ENCODE assay signal across 4 fruit fly cellular contexts in the genomic region with DNA sequence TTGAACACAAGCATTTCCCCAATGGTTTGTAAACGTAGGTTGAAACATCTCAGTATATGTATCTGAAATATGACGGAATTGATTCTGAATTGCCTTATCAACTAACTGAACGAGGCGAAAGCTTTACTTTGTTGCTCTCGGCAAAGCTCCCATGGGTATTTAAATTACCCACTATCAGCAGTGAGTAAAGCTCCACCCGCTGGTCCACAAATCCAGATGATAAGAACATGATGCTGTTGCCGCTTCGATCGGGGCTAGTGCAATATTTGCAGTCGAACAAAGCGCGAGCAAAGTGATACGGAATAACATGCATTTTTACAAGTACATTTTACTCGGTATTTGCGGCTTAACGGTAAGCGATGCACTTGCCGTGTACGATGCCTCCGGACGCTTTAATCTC.
TF ChIP-seq lines count a peak whose summit lies in the region.

A gene (plus strand): TSS at position 256 of the 400 bp plus-strand sequence.

- TF ChIP-seq CTCF in whole organism, embryonic (GFP tag; optimal IDR thresholded peaks at IDR 0.05; lab: Kevin White, UChicago), result no peak

TF ChIP-seq in whole organism, adult, 20 proteins besides CTCF, POLR2A, EP300 and RAD21:
- TF ChIP-seq cic (GFP tag; optimal IDR thresholded peaks at IDR 0.05; lab: Kevin White, UChicago) (peak; percentile 85), toe (GFP tag; optimal IDR thresholded peaks at IDR 0.05; lab: Kevin White, UChicago) (no peak), CG1620 (GFP tag; optimal IDR thresholded peaks at IDR 0.05; lab: Kevin White, UChicago) (no peak), Clk (GFP tag; optimal IDR thresholded peaks at IDR 0.05; lab: Kevin White, UChicago) (no peak), bab1 (GFP tag; optimal IDR thresholded peaks at IDR 0.05; lab: Kevin White, UChicago) (no peak), Mnt (GFP tag; optimal IDR thresholded peaks at IDR 0.05; lab: Kevin White, UChicago) (no peak), CG11617 (GFP tag; optimal IDR thresholded peaks at IDR 0.05; lab: Kevin White, UChicago) (no peak), kay (GFP tag; lab: Kevin White, UChicago; ENCODE audit: borderline replicate concordance) (no peak), CG33017 (tag; optimal IDR thresholded peaks at IDR 0.05; lab: Kevin White, UChicago) (no peak), CG7101 (tag; optimal IDR thresholded peaks at IDR 0.05; lab: Kevin White, UChicago) (no peak), CG7045 (GFP tag; optimal IDR thresholded peaks at IDR 0.05; lab: Kevin White, UChicago) (no peak), CG12768 (GFP tag; optimal IDR thresholded peaks at IDR 0.05; lab: Kevin White, UChicago) (no peak), pad (GFP tag; optimal IDR thresholded peaks at IDR 0.05; lab: Kevin White, UChicago) (peak; percentile 4)

TF ChIP-seq in whole organism, embryonic, 481 proteins besides CTCF, POLR2A, EP300 and RAD21:
- TF ChIP-seq CG31388 (GFP tag; optimal IDR thresholded peaks at IDR 0.05; lab: Kevin White, UChicago), result no peak
- TF ChIP-seq CG34376 (GFP tag; optimal IDR thresholded peaks at IDR 0.05; lab: Kevin White, UChicago), result peak; percentile 11
- no peak for TF ChIP-seq CG16863 (GFP tag; optimal IDR thresholded peaks at IDR 0.05; lab: Kevin White, UChicago)
- no peak for TF ChIP-seq BEAF-32 (GFP tag; optimal IDR thresholded peaks at IDR 0.05; lab: Kevin White, UChicago)
- no peak for TF ChIP-seq Stat92E (GFP tag; optimal IDR thresholded peaks at IDR 0.05; lab: Kevin White, UChicago)
- TF ChIP-seq sna (GFP tag; IDR thresholded peaks at IDR 0.05; lab: Robert Waterston, UW; ENCODE audit: partially characterized antibody), result no peak
- no peak for TF ChIP-seq hkb (optimal IDR thresholded peaks at IDR 0.05; lab: Kevin White, UChicago)
- TF ChIP-seq hkb (GFP tag; IDR thresholded peaks at IDR 0.05; lab: Robert Waterston, UW), result no peak
- TF ChIP-seq ATbp (GFP tag; optimal IDR thresholded peaks at IDR 0.05; lab: Kevin White, UChicago), result peak; percentile 3
- TF ChIP-seq CG14050 (GFP tag; IDR thresholded peaks at IDR 0.05; lab: Robert Waterston, UW), result no peak
- no peak for TF ChIP-seq CG18476 (GFP tag; optimal IDR thresholded peaks at IDR 0.05; lab: Kevin White, UChicago)
- TF ChIP-seq CG7372 (GFP tag; IDR thresholded peaks at IDR 0.05; lab: Robert Waterston, UW), result no peak
- TF ChIP-seq Side (GFP tag; optimal IDR thresholded peaks at IDR 0.05; lab: Kevin White, UChicago), result no peak
- TF ChIP-seq CG2202 (tag; optimal IDR thresholded peaks at IDR 0.05; lab: Kevin White, UChicago), result no peak
- no peak for TF ChIP-seq maf-S (GFP tag; optimal IDR thresholded peaks at IDR 0.05; lab: Kevin White, UChicago)
- TF ChIP-seq gfzf (GFP tag; optimal IDR thresholded peaks at IDR 0.05; lab: Kevin White, UChicago), result no peak
- no peak for TF ChIP-seq CG4404 (GFP tag; IDR thresholded peaks at IDR 0.05; lab: Robert Waterston, UW)
- TF ChIP-seq ranshi (GFP tag; IDR thresholded peaks at IDR 0.05; lab: Robert Waterston, UW), result no peak
- peak; percentile 44 for TF ChIP-seq sens (GFP tag; lab: Kevin White, UChicago)

TF ChIP-seq in whole organism, prepupa, 60 proteins besides CTCF, POLR2A, EP300 and RAD21:
- TF ChIP-seq Eip78C (GFP tag; lab: Kevin White, UChicago), result peak; percentile 28
- no peak for TF ChIP-seq Hr4 (GFP tag; optimal IDR thresholded peaks at IDR 0.05; lab: Kevin White, UChicago)
- no peak for TF ChIP-seq eg (GFP tag; IDR thresholded peaks at IDR 0.05; lab: Robert Waterston, UW)
- no peak for TF ChIP-seq CG6854 (GFP tag; optimal IDR thresholded peaks at IDR 0.05; lab: Kevin White, UChicago)
- TF ChIP-seq CG6808 (GFP tag; optimal IDR thresholded peaks at IDR 0.05; lab: Kevin White, UChicago), result no peak
- TF ChIP-seq CG10669 (GFP tag; optimal IDR thresholded peaks at IDR 0.05; lab: Kevin White, UChicago), result no peak
- no peak for TF ChIP-seq net (GFP tag; optimal IDR thresholded peaks at IDR 0.05; lab: Kevin White, UChicago)
- TF ChIP-seq CG8319 (GFP tag; optimal IDR thresholded peaks at IDR 0.05; lab: Kevin White, UChicago), result no peak
- peak; percentile 68 for TF ChIP-seq svp (GFP tag; lab: Kevin White, UChicago)
- TF ChIP-seq vri (GFP tag; optimal IDR thresholded peaks at IDR 0.05; lab: Kevin White, UChicago), result no peak
- TF ChIP-seq Blimp-1 (GFP tag; optimal IDR thresholded peaks at IDR 0.05; lab: Kevin White, UChicago), result no peak
- peak; percentile 51 for TF ChIP-seq dsx (GFP tag; optimal IDR thresholded peaks at IDR 0.05; lab: Kevin White, UChicago; ENCODE audit: poor library complexity, severe bottlenecking)
- TF ChIP-seq fkh (GFP tag; optimal IDR thresholded peaks at IDR 0.05; lab: Kevin White, UChicago), result no peak

TF ChIP-seq in whole organism, wandering third instar larva, 38 proteins besides CTCF, POLR2A, EP300 and RAD21:
- TF ChIP-seq Rel (GFP tag; optimal IDR thresholded peaks at IDR 0.05; lab: Kevin White, UChicago) (no peak), Rel (tag; optimal IDR thresholded peaks at IDR 0.05; lab: Kevin White, UChicago) (peak; percentile 4), Hr78 (GFP tag; optimal IDR thresholded peaks at IDR 0.05; lab: Kevin White, UChicago) (no peak)
